Worm (Caenorhabditis elegans): ENCODE measurements around the gene gspd-1.

The gspd-1 gene

DNA sequence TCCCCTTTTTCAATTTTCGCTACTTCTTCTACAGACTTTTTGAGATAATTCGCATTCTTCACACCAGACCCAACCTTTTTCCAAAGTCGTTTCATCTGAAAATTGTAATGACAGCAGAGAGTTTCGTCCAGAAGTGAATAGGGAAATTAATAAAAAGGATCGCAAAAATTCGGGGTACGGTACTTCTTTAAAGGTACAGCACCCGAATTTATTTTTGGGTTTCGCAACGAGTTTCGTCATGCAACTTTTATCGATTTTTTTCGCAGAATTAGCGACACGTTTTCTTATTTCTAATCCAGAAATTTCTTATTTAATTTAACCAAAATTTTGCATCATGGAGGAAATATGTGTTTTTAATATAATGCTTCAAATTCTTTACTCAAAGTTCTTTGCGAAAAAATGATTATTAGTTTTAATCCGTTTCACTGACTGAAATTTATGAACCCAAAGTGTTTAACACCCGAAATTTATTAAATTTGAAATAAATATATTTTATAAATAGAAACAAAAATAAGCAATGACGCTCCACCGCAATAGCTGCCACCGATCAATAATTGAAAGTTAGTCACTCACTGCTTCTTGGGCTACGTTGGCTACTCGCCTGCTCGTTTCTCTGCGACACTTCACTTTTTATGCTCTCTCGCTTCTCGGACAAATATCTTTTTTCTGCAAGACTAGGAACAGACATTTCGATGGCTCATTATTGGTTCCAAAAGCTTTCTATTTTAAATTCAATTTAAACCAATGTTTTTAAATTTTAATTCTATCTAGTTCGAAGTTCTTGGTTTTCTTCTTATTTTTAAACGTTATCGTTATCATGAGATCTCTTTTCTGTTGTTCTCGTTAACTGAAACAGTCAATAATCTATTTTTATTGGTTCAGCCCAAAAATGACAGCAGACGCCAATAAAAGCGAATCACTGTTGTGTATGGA, 18.8 kb upstream of the gspd-1 start, which contains the start of the genes B0035.15 and dnj-1 (continued):
- no peak for TF ChIP-seq unc-98 (GFP tag; IDR thresholded peaks at IDR 0.05)
- TF ChIP-seq hlh-17 (GFP tag; optimal IDR thresholded peaks at IDR 0.05; ENCODE audit: borderline replicate concordance): no peak
- TF ChIP-seq egl-27 (tag; optimal IDR thresholded peaks at IDR 0.05): no peak
- no peak for TF ChIP-seq fkh-10 (GFP tag; optimal IDR thresholded peaks at IDR 0.05)
- no peak for TF ChIP-seq mef-2 (tag; optimal IDR thresholded peaks at IDR 0.05)
- no peak for TF ChIP-seq elt-2 (tag; optimal IDR thresholded peaks at IDR 0.05)
- TF ChIP-seq blmp-1 (tag; optimal IDR thresholded peaks at IDR 0.05): peak; percentile 89
- TF ChIP-seq lin-39 (tag; optimal IDR thresholded peaks at IDR 0.05): no peak
- peak in 2 of 3 experiments; percentile 19 to 39 for TF ChIP-seq ceh-82 (tag; optimal IDR thresholded peaks at IDR 0.05)
- TF ChIP-seq pag-3 (tag; optimal IDR thresholded peaks at IDR 0.05; ENCODE audit: borderline replicate concordance, insufficient read depth): no peak
- TF ChIP-seq sptf-1 (tag; optimal IDR thresholded peaks at IDR 0.05): no peak
- TF ChIP-seq lin-13 (GFP tag; optimal IDR thresholded peaks at IDR 0.05): no peak
- TF ChIP-seq zag-1 (tag; optimal IDR thresholded peaks at IDR 0.05): no peak
- no peak for TF ChIP-seq grh-1 (GFP tag; IDR thresholded peaks at IDR 0.05)
- TF ChIP-seq unc-130 (tag; optimal IDR thresholded peaks at IDR 0.05): peak; percentile 16
- no peak for TF ChIP-seq nhr-19 (GFP tag; conservative IDR thresholded peaks at IDR 0.05)
- TF ChIP-seq lin-14 (GFP tag; optimal IDR thresholded peaks at IDR 0.05): peak; percentile 78
- TF ChIP-seq tlp-1 (tag; optimal IDR thresholded peaks at IDR 0.05): no peak
- TF ChIP-seq nhr-20 (tag; optimal IDR thresholded peaks at IDR 0.05): no peak
- TF ChIP-seq xbp-1 (tag; optimal IDR thresholded peaks at IDR 0.05): peak; percentile 61
- no peak for TF ChIP-seq F16B12.6 (tag; optimal IDR thresholded peaks at IDR 0.05)
- no peak for TF ChIP-seq ztf-11 (tag; optimal IDR thresholded peaks at IDR 0.05)
- TF ChIP-seq ceh-8 (GFP tag; optimal IDR thresholded peaks at IDR 0.05): no peak
- no peak for TF ChIP-seq zip-4 (GFP tag; optimal IDR thresholded peaks at IDR 0.05)
- no peak for TF ChIP-seq nhr-11 (tag; optimal IDR thresholded peaks at IDR 0.05)
- TF ChIP-seq nhr-76 (tag; optimal IDR thresholded peaks at IDR 0.05): no peak
- no peak for TF ChIP-seq lir-3 (tag; optimal IDR thresholded peaks at IDR 0.05; ENCODE audit: poor library complexity)
- TF ChIP-seq C34B4.2 (tag; optimal IDR thresholded peaks at IDR 0.05): no peak
- TF ChIP-seq fkh-8 (tag; optimal IDR thresholded peaks at IDR 0.05): no peak
- no peak for TF ChIP-seq ceh-88 (GFP tag; IDR thresholded peaks at IDR 0.05)
- peak; percentile 30 for TF ChIP-seq C16A3.4 (tag; optimal IDR thresholded peaks at IDR 0.05)
- no peak for TF ChIP-seq unc-86 (tag; optimal IDR thresholded peaks at IDR 0.05)
- TF ChIP-seq nhr-237 (tag; optimal IDR thresholded peaks at IDR 0.05): no peak

DNA sequence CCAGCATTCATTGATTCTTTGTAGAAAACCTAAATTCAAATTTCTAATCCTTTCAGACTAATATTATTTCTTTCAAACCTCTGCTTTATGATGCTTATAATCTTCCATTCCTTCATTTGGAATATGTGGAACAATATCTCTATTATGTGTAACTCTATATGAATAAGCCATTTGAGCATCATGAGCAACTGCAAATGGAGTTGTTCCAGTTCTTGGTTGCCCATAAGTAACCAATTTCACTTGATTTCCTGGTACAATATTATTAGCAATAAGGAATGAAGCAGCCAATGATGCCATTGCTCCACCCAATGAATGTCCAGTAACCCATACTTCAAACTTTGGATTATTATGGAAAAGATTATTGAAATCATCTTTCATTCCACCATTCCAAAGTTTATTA, 12.2 kb upstream of the gspd-1 start:
- TF ChIP-seq ceh-63 (GFP tag; optimal IDR thresholded peaks at IDR 0.05) (no peak), sup-37 (GFP tag; optimal IDR thresholded peaks at IDR 0.05) (no peak), ets-5 (GFP tag; IDR thresholded peaks at IDR 0.05) (no peak), dsc-1 (tag; optimal IDR thresholded peaks at IDR 0.05) (peak; percentile 55), nhr-28 (tag; optimal IDR thresholded peaks at IDR 0.05) (no peak), lir-3 (tag; optimal IDR thresholded peaks at IDR 0.05; ENCODE audit: poor library complexity) (no peak), nhr-19 (GFP tag; conservative IDR thresholded peaks at IDR 0.05) (no peak), elt-2 (tag; optimal IDR thresholded peaks at IDR 0.05) (no peak), lin-35 (GFP tag; optimal IDR thresholded peaks at IDR 0.05) (no peak), mef-2 (tag; optimal IDR thresholded peaks at IDR 0.05) (no peak), efl-1 (optimal IDR thresholded peaks at IDR 0.05) (no peak), efl-1 (GFP tag; optimal IDR thresholded peaks at IDR 0.05 in 1 of 2) (peak in 1 of 2 experiments; percentile 67), sptf-1 (tag; optimal IDR thresholded peaks at IDR 0.05) (no peak)
